Fruit fly (Drosophila melanogaster) whole organism: ENCODE results near the gene CG8813.

Experiments
- pan ChIP-seq: fragments of >200 bp; optimal IDR thresholded peaks from 2 replicates; lab custom pipeline; 2017
- usp ChIP-seq: fragments of >200 bp; optimal IDR thresholded peaks from 2 replicates; lab custom pipeline; 2017; ENCODE audit warnings: missing biosample characterization, missing genetic modification characterization, mixed read lengths

DNA sequence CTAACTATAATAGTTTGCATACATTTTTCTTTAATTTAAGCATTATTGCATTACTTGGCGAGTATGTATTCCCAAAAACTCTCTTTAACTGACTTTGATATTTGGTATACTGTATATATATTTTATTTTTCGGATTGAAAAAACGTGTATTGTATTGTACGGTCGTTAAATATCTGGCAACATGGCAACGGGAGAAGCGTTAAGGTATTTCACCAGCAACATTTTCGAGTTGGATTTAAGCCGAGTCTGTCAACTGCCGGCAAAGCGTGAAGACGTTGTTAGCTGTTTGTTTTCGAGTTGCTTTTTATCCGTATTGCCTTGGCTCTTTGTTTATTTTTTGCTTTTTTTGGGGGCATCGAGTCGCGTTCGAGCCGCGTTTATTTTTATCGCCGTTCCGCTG is 29.6 kb upstream of the CG8813 start, which contains the start of gene CG2975:
- TF ChIP-seq pan (lab: Kevin White, UChicago) (no peak), usp (GFP tag; lab: Kevin White, UChicago) (no peak)
